Fruit fly (Drosophila melanogaster) whole organism, adult: ENCODE measurements around the gene CG7148.

Experiments used
- CG33017 ChIP-seq: fragments of 200-800 bp; sonication (Bioruptor generic); optimal IDR thresholded peaks from 2 replicates; lab custom pipeline; 2018; ENCODE audit warnings: missing biosample characterization, mild to moderate bottlenecking, missing genetic modification characterization, moderate library complexity
- CG7101 ChIP-seq: fragments of 200-800 bp; sonication (Bioruptor generic); optimal IDR thresholded peaks from 2 replicates; lab custom pipeline; 2018; ENCODE audit warnings: missing biosample characterization, mild to moderate bottlenecking, missing genetic modification characterization, moderate library complexity
- Clk ChIP-seq: fragments of 200-800 bp; sonication (Bioruptor generic); optimal IDR thresholded peaks from 2 replicates; lab custom pipeline; 2017; ENCODE audit warnings: missing biosample characterization, missing genetic modification characterization
- Crg-1 ChIP-seq: fragments of 200-800 bp; sonication (Bioruptor generic); optimal IDR thresholded peaks from 2 replicates; lab custom pipeline; 2016; ENCODE audit warnings: missing biosample characterization, missing genetic modification characterization
- kay ChIP-seq: fragments of 200-800 bp; sonication (Bioruptor generic); peaks from one replicate; lab custom pipeline; 2016; ENCODE audit warnings: missing biosample characterization, missing genetic modification characterization, borderline replicate concordance
- tj ChIP-seq: fragments of 200-800 bp; sonication (Bioruptor generic); optimal IDR thresholded peaks from 3 replicates; lab custom pipeline; 2017; ENCODE audit warnings: missing biosample characterization, mild to moderate bottlenecking, missing genetic modification characterization, moderate library complexity

- TF ChIP-seq CG7101 (tag; lab: Kevin White, UChicago) (peak; percentile 96), Clk (GFP tag; lab: Kevin White, UChicago) (peak; percentile 86), kay (GFP tag; lab: Kevin White, UChicago) (no peak), tj (peak; percentile 70), Crg-1 (peak; percentile 85), CG33017 (peak; percentile 94)
These were observed 48.4 kb upstream of the CG7148 start for dm6 chr3L:21880398-21880810.
